Worm (Caenorhabditis elegans) whole organism, early embryonic: ENCODE results near the gene F53E10.5.

Source experiments
- ama-1 ChIP-seq: fragments of 150-350 bp; optimal IDR thresholded peaks from 2 replicates; lab custom pipeline; 2014
- tbx-37 ChIP-seq: fragments of 200-800 bp; sonication (Bioruptor generic); conservative IDR thresholded peaks from 2 replicates; pipeline ENCODE4 v1.3.6; 2022; ENCODE audit warnings: missing genetic modification reagents, missing genetic modification characterization, missing compliant biosample characterization

ce11 chrV:2589834-2590233, 8.9 kb downstream of the F53E10.5 start:
- TF ChIP-seq ama-1 (lab: Kevin White, UChicago) (no peak), tbx-37 (GFP tag; lab: Robert Waterston, UW) (no peak)
